Fruit fly (Drosophila melanogaster) whole organism, wandering third instar larva: Measurements from ENCODE around the gene pum.

Source experiments
- Abd-B ChIP-seq: fragments of >200 bp; optimal IDR thresholded peaks from 2 replicates; lab custom pipeline; 2017; ENCODE audit warnings: missing biosample characterization, missing genetic modification characterization
- CG32264 ChIP-seq: fragments of 200-800 bp; sonication (Bioruptor generic); optimal IDR thresholded peaks from 2 replicates; lab custom pipeline; 2016; ENCODE audit warnings: missing biosample characterization, missing genetic modification characterization
- CG9705 ChIP-seq: fragments of 200-800 bp; sonication (Bioruptor generic); optimal IDR thresholded peaks from 2 replicates; lab custom pipeline; 2018; ENCODE audit warnings: missing biosample characterization, mild to moderate bottlenecking, missing genetic modification characterization
- CrebA ChIP-seq: fragments of 200-800 bp; sonication (Bioruptor generic); optimal IDR thresholded peaks from 2 replicates; lab custom pipeline; 2016; ENCODE audit warnings: missing biosample characterization, mild to moderate bottlenecking, missing genetic modification characterization, borderline replicate concordance
- Dfd ChIP-seq: fragments of >200 bp; optimal IDR thresholded peaks from 2 replicates; lab custom pipeline; 2017; ENCODE audit warnings: missing biosample characterization, missing genetic modification characterization
- Dif ChIP-seq: fragments of 200-275, 200-300 bp; sonication (Bioruptor generic); optimal IDR thresholded peaks from 2 replicates; lab custom pipeline; 2018; ENCODE audit warnings: missing biosample characterization, missing genetic modification characterization; ENCODE audit not compliant: partially characterized antibody
- GATAd ChIP-seq: sonication (Bioruptor generic); optimal IDR thresholded peaks from 2 replicates; lab custom pipeline; 2016; ENCODE audit warnings: missing biosample characterization, missing genetic modification characterization
- HLH106 ChIP-seq: fragments of 200-800 bp; optimal IDR thresholded peaks from 3 replicates; lab custom pipeline; 2019; ENCODE audit warnings: missing biosample characterization, mild to moderate bottlenecking, missing genetic modification characterization, moderate library complexity
- Hnf4 ChIP-seq: fragments of 200-800 bp; sonication (Bioruptor generic); optimal IDR thresholded peaks from 2 replicates; lab custom pipeline; 2016; ENCODE audit warnings: missing biosample characterization, mild to moderate bottlenecking, missing genetic modification characterization
- Hr83 ChIP-seq: fragments of 200-300 bp; sonication (Bioruptor generic); optimal IDR thresholded peaks from 2 replicates; lab custom pipeline; 2016; ENCODE audit warnings: missing biosample characterization, mild to moderate bottlenecking, missing genetic modification characterization, moderate library complexity; ENCODE audit not compliant: poor library complexity, severe bottlenecking
- Jra ChIP-seq: sonication (Bioruptor generic); optimal IDR thresholded peaks from 2 replicates; lab custom pipeline; 2016; ENCODE audit warnings: missing biosample characterization, missing genetic modification characterization
- Mio ChIP-seq: sonication (Bioruptor generic); optimal IDR thresholded peaks from 2 replicates; lab custom pipeline; 2016; ENCODE audit warnings: missing biosample characterization, missing genetic modification characterization
- Myc ChIP-seq: fragments of >200 bp; optimal IDR thresholded peaks from 2 replicates; lab custom pipeline; 2017
- N ChIP-seq: fragments of >200 bp; optimal IDR thresholded peaks from 2 replicates; lab custom pipeline; 2018; ENCODE audit warnings: missing biosample characterization, missing external identifiers, missing genetic modification characterization
- OdsH ChIP-seq: fragments of 200-800 bp; sonication (Bioruptor generic); optimal IDR thresholded peaks from 2 replicates; lab custom pipeline; 2016; ENCODE audit warnings: missing biosample characterization, mild to moderate bottlenecking, missing genetic modification characterization
- Rel ChIP-seq, 2 experiments: fragments of 200-800 bp; sonication (Bioruptor generic) in 1 of 2; optimal IDR thresholded peaks; 2 replicates in 1 of 2; 3 replicates in 1 of 2; lab custom pipeline; 2016 to 2019; ENCODE audit warnings: mild to moderate bottlenecking in 2 of 2, missing biosample characterization in 2 of 2, missing genetic modification characterization in 2 of 2, moderate library complexity in 1 of 2
- Sp1 ChIP-seq: fragments of 200-800 bp; sonication (Bioruptor generic); optimal IDR thresholded peaks from 3 replicates; lab custom pipeline; 2019; ENCODE audit warnings: missing biosample characterization, mild to moderate bottlenecking, missing genetic modification characterization, moderate library complexity
- Vsx2 ChIP-seq: fragments of 200-300, 225-300 bp; sonication (Bioruptor generic); optimal IDR thresholded peaks from 2 replicates; lab custom pipeline; 2018; ENCODE audit warnings: missing biosample characterization, missing genetic modification characterization; ENCODE audit not compliant: partially characterized antibody
- br ChIP-seq: fragments of 200-800 bp; sonication (Bioruptor generic); optimal IDR thresholded peaks from 2 replicates; lab custom pipeline; 2016; ENCODE audit warnings: missing biosample characterization, missing genetic modification characterization
- brk ChIP-seq: fragments of 200-800 bp; sonication (Bioruptor generic); optimal IDR thresholded peaks from 2 replicates; lab custom pipeline; 2016; ENCODE audit warnings: missing biosample characterization, mild to moderate bottlenecking, missing genetic modification characterization
- dl ChIP-seq, 2 experiments: fragments of 175-275, 200-275 bp in 1 of 2; fragments of 200-275 bp in 1 of 2; sonication (Bioruptor generic); optimal IDR thresholded peaks; lab custom pipeline; 2018; ENCODE audit warnings: mild to moderate bottlenecking in 2 of 2, missing biosample characterization in 2 of 2, missing genetic modification characterization in 2 of 2, moderate library complexity in 2 of 2; ENCODE audit not compliant: partially characterized antibody in 2 of 2, insufficient read depth in 1 of 2
- dmrt93B ChIP-seq: fragments of 200-800 bp; sonication (Bioruptor generic); optimal IDR thresholded peaks from 2 replicates; lab custom pipeline; 2018; ENCODE audit warnings: missing biosample characterization, mild to moderate bottlenecking, missing genetic modification characterization
- dsf ChIP-seq: sonication (Bioruptor generic); optimal IDR thresholded peaks from 2 replicates; lab custom pipeline; 2016; ENCODE audit warnings: missing biosample characterization, missing genetic modification characterization, borderline replicate concordance
- ey ChIP-seq: fragments of 200-800 bp; sonication (Bioruptor generic); optimal IDR thresholded peaks from 2 replicates; lab custom pipeline; 2016; ENCODE audit warnings: missing biosample characterization, missing genetic modification characterization
- foxo ChIP-seq, 2 experiments: fragments of 200-800 bp; sonication (Bioruptor generic); optimal IDR thresholded peaks; 2 replicates in 1 of 2; 3 replicates in 1 of 2; lab custom pipeline; 2016 to 2017; ENCODE audit warnings: missing biosample characterization in 2 of 2, missing genetic modification characterization in 2 of 2
- fru ChIP-seq: fragments of 200-800 bp; sonication (Bioruptor generic); optimal IDR thresholded peaks from 3 replicates; lab custom pipeline; 2016; ENCODE audit warnings: missing biosample characterization, mild to moderate bottlenecking, missing genetic modification characterization
- h ChIP-seq: fragments of 200-800 bp; sonication (Bioruptor generic); optimal IDR thresholded peaks from 3 replicates; lab custom pipeline; 2016; ENCODE audit warnings: missing biosample characterization, mild to moderate bottlenecking, missing genetic modification characterization
- lola ChIP-seq: fragments of >200 bp; optimal IDR thresholded peaks from 2 replicates; lab custom pipeline; 2017; ENCODE audit warnings: missing biosample characterization, missing genetic modification characterization
- pan ChIP-seq: fragments of >200 bp; optimal IDR thresholded peaks from 2 replicates; lab custom pipeline; 2017
- psq ChIP-seq: fragments of 200-800 bp; sonication (Bioruptor generic); optimal IDR thresholded peaks from 3 replicates; lab custom pipeline; 2017; ENCODE audit warnings: missing biosample characterization, mild to moderate bottlenecking, missing genetic modification characterization, moderate library complexity
- rgr ChIP-seq: fragments of 200-800 bp; sonication (Bioruptor generic); optimal IDR thresholded peaks from 3 replicates; lab custom pipeline; 2016; ENCODE audit warnings: missing biosample characterization, mild to moderate bottlenecking, missing genetic modification characterization
- sage ChIP-seq: fragments of 200-800 bp; sonication (Bioruptor generic); optimal IDR thresholded peaks from 2 replicates; lab custom pipeline; 2016; ENCODE audit warnings: missing biosample characterization, mild to moderate bottlenecking, missing genetic modification characterization
- sv ChIP-seq: fragments of 200-800 bp; sonication (Bioruptor generic); optimal IDR thresholded peaks from 3 replicates; lab custom pipeline; 2016; ENCODE audit warnings: missing biosample characterization, missing genetic modification characterization
- tai ChIP-seq: sonication (Bioruptor generic); optimal IDR thresholded peaks from 2 replicates; lab custom pipeline; 2016; ENCODE audit warnings: missing biosample characterization, missing genetic modification characterization
- usp ChIP-seq: fragments of >200 bp; optimal IDR thresholded peaks from 2 replicates; lab custom pipeline; 2017; ENCODE audit warnings: missing biosample characterization, missing genetic modification characterization
- woc ChIP-seq: sonication (Bioruptor generic); optimal IDR thresholded peaks from 2 replicates; lab custom pipeline; 2016; ENCODE audit warnings: missing biosample characterization, mild to moderate bottlenecking, missing genetic modification characterization

Gene pum

DNA sequence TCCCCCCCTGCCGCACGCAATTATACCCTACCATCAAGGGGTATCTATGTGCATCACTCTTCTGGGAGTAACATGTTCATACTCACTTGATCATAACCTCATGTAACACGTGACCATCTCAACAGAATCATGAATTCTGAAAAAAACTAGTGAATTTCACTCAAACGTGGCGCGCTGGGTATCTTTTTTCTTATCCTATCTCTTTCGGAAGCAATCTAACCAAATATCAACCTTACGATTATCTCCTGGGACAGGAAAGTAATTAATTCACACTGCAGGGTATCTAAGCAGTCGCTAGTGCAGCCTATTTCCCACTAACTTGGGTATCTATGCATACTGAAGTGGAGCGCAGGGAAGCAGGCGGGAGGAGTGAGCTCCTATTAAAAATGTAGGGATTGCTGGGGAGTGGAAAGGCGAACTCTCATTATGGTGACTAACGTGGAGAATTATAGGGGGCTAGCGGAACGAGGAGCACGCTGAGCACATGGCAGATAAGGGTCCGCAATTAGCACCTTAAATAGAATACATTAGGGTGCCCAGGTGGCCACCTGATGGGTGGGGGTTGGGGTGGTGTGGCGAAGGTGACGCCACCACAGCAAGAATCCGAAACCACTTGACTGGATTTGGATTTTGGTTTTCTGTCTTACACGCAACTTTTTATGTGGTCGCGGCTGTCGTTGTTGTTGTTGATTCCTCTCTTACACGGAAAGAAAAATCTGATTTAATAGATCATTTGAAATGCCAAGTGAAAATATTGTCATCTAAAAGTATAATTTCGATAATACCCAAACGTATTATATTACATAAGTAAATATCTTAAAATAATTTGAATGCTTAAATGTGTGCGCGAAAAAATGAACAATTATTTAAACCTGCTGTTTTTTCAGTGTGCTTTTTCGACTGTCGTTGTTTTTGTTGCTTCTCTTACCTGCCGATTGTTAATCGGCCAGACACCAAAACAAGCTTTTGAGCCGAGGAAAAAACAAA lies 182.1 kb downstream of the pum start (continued):
- TF ChIP-seq dl (GFP tag; optimal IDR thresholded peaks at IDR 0.05; lab: Kevin White, UChicago; ENCODE audit: insufficient read depth in 1 of 2, partially characterized antibody in 2 of 2) (no peak), sv (GFP tag; lab: Kevin White, UChicago) (peak; percentile 68), Dfd (GFP tag; lab: Kevin White, UChicago) (no peak), Vsx2 (no peak), Hnf4 (GFP tag; lab: Kevin White, UChicago) (peak; percentile 90), dsf (peak; percentile 79), CG9705 (peak; percentile 82), usp (GFP tag; lab: Kevin White, UChicago) (no peak), CG32264 (peak; percentile 81)

DNA sequence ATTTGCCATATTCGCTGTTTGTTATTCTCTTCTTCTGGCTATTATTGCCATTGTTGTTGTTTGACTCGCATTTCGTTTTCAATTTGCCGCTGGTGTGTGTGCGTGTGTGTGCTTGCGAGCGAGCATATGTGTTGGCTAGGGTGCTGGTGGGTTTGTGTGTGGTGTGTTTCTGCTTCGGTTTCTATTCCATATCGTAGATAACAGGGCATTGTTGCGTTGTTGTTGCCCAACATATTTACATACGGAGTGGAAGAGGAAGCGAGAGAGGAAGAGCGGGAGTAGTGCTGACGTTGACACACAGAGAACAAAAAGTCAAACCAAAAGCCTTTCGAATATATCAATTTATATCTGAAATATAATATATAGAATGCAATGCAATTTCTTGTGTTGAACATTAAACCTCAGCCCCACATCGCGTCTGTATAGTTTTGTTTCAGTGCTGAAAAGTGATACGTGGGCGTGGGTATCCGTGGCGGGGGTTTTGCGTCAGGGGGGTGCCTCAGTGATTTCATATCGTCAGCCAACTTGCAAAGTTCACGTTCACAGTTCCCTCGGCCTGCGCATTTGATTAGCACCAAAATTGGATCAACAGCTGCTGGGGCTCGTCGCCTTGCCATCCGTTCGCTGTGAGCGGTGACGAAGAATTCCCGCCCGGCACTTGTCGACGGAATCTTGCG lies 182.9 kb downstream of the pum start:
- TF ChIP-seq foxo (GFP tag; optimal IDR thresholded peaks at IDR 0.05; lab: Kevin White, UChicago), result peak in 1 of 2 experiments; percentile 46
- TF ChIP-seq N (GFP tag; lab: Kevin White, UChicago), result no peak
- peak; percentile 22 for TF ChIP-seq dmrt93B
- TF ChIP-seq Jra, result peak; percentile 4
- peak; percentile 22 for TF ChIP-seq sage (GFP tag; lab: Kevin White, UChicago)
- TF ChIP-seq sv (GFP tag; lab: Kevin White, UChicago), result peak; percentile 27
- peak; percentile 18 for TF ChIP-seq HLH106 (tag; lab: Kevin White, UChicago)
- no peak for TF ChIP-seq Vsx2
- peak; percentile 5 for TF ChIP-seq rgr (GFP tag; lab: Kevin White, UChicago)
- peak; percentile 52 for TF ChIP-seq OdsH (GFP tag; lab: Kevin White, UChicago)

DNA sequence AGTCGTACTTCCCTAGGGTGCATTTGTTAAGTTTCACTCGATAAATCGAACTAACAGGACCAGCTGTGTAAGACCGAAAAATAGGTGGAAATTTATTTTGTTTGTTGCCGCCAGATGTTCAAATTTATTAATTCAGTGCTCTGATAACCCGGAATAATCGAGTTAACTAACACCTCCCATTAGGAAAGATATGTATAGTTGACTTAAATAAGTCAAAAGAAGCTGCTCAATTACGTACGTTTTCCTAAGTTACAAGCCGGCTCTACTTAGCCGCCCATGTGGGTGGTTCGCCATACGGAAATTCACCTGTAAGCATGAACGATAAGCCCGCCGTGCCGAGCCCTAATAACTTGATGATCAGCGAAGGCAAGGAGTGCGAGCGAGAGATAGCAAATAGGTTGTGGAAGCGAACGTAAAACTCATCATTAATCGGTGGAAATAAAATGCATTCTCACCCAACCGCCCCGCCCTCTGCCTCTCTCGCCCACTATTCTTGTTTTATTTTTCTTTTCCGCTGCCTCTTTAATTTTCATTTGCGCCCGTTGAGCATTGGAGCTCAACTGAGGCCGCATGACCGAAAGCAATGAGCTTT lies 183.5 kb downstream of the pum start:
- TF ChIP-seq Dif (GFP tag; lab: Kevin White, UChicago) (peak; percentile 75), CrebA (GFP tag; lab: Kevin White, UChicago) (no peak), lola (no peak), CG32264 (peak; percentile 50), Rel (GFP tag; optimal IDR thresholded peaks at IDR 0.05; lab: Kevin White, UChicago) (no peak), Rel (tag; optimal IDR thresholded peaks at IDR 0.05; lab: Kevin White, UChicago) (no peak), CG9705 (peak; percentile 4), br (GFP tag; lab: Kevin White, UChicago) (peak; percentile 66), ey (GFP tag; lab: Kevin White, UChicago) (peak; percentile 71), foxo (GFP tag; optimal IDR thresholded peaks at IDR 0.05; lab: Kevin White, UChicago) (peak in 1 of 2 experiments; percentile 73), Sp1 (peak; percentile 57), Hr83 (GFP tag; lab: Kevin White, UChicago) (peak; percentile 45), fru (GFP tag; lab: Kevin White, UChicago) (peak; percentile 76), usp (GFP tag; lab: Kevin White, UChicago) (no peak), h (GFP tag; lab: Kevin White, UChicago) (peak; percentile 51), HLH106 (tag; lab: Kevin White, UChicago) (peak; percentile 72), rgr (GFP tag; lab: Kevin White, UChicago) (peak; percentile 24), woc (GFP tag; lab: Kevin White, UChicago) (peak; percentile 50), psq (GFP tag; lab: Kevin White, UChicago) (peak; percentile 42), dmrt93B (peak; percentile 66)

DNA sequence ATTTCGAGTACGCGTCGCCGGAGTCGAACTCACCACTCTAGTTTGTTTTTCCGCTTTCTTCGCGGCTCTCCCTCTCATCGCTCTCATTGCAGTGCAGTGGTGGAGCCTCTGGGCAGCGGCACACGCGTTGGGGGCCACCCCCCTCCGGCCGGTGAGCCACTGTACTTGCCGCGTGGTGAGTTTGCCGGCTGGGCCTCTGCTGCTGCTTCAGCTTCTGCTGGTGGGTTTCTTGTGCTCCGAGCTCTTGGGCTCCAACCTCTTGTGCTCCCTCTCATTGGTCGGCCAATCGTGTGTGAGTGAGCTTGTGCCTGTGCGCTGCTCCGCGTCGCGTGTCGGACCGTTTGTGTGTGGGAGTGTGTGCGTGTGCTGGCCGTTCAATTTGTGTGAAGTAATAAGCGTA lies 184.5 kb downstream of the pum start:
- TF ChIP-seq Mio (no peak), Rel (GFP tag; optimal IDR thresholded peaks at IDR 0.05; lab: Kevin White, UChicago) (no peak), Rel (tag; optimal IDR thresholded peaks at IDR 0.05; lab: Kevin White, UChicago) (no peak), dl (GFP tag; optimal IDR thresholded peaks at IDR 0.05; lab: Kevin White, UChicago; ENCODE audit: insufficient read depth in 1 of 2, partially characterized antibody in 2 of 2) (peak; percentile 53 to 90), h (GFP tag; lab: Kevin White, UChicago) (peak; percentile 96), OdsH (GFP tag; lab: Kevin White, UChicago) (peak; percentile 65), CG32264 (no peak), br (GFP tag; lab: Kevin White, UChicago) (peak; percentile 75), N (GFP tag; lab: Kevin White, UChicago) (no peak), sv (GFP tag; lab: Kevin White, UChicago) (peak; percentile 37), rgr (GFP tag; lab: Kevin White, UChicago) (peak; percentile 79), Myc (lab: Kevin White, UChicago) (peak; percentile 59), dsf (no peak), sage (GFP tag; lab: Kevin White, UChicago) (no peak), usp (GFP tag; lab: Kevin White, UChicago) (no peak), Sp1 (peak; percentile 72), ey (GFP tag; lab: Kevin White, UChicago) (peak; percentile 70), brk (GFP tag; lab: Kevin White, UChicago) (no peak), foxo (GFP tag; optimal IDR thresholded peaks at IDR 0.05; lab: Kevin White, UChicago) (peak; percentile 10 to 77), Abd-B (GFP tag; lab: Kevin White, UChicago) (no peak), GATAd (GFP tag; lab: Kevin White, UChicago) (no peak), tai (GFP tag; lab: Kevin White, UChicago) (no peak), Hnf4 (GFP tag; lab: Kevin White, UChicago) (peak; percentile 67), pan (lab: Kevin White, UChicago) (no peak), psq (GFP tag; lab: Kevin White, UChicago) (peak; percentile 69), Vsx2 (no peak)
